Fruit fly (Drosophila melanogaster) whole organism, wandering third instar larva: Measurements from ENCODE around the gene Mtr4.

Source experiments
- Abd-B ChIP-seq: fragments of >200 bp; optimal IDR thresholded peaks from 2 replicates; lab custom pipeline; 2017; ENCODE audit warnings: missing biosample characterization, missing genetic modification characterization
- CG32264 ChIP-seq: fragments of 200-800 bp; sonication (Bioruptor generic); optimal IDR thresholded peaks from 2 replicates; lab custom pipeline; 2016; ENCODE audit warnings: missing biosample characterization, missing genetic modification characterization
- CG9705 ChIP-seq: fragments of 200-800 bp; sonication (Bioruptor generic); optimal IDR thresholded peaks from 2 replicates; lab custom pipeline; 2018; ENCODE audit warnings: missing biosample characterization, mild to moderate bottlenecking, missing genetic modification characterization
- CrebA ChIP-seq: fragments of 200-800 bp; sonication (Bioruptor generic); optimal IDR thresholded peaks from 2 replicates; lab custom pipeline; 2016; ENCODE audit warnings: missing biosample characterization, mild to moderate bottlenecking, missing genetic modification characterization, borderline replicate concordance
- Dfd ChIP-seq: fragments of >200 bp; optimal IDR thresholded peaks from 2 replicates; lab custom pipeline; 2017; ENCODE audit warnings: missing biosample characterization, missing genetic modification characterization
- Dif ChIP-seq: fragments of 200-275, 200-300 bp; sonication (Bioruptor generic); optimal IDR thresholded peaks from 2 replicates; lab custom pipeline; 2018; ENCODE audit warnings: missing biosample characterization, missing genetic modification characterization; ENCODE audit not compliant: partially characterized antibody
- GATAd ChIP-seq: sonication (Bioruptor generic); optimal IDR thresholded peaks from 2 replicates; lab custom pipeline; 2016; ENCODE audit warnings: missing biosample characterization, missing genetic modification characterization
- HLH106 ChIP-seq: fragments of 200-800 bp; optimal IDR thresholded peaks from 3 replicates; lab custom pipeline; 2019; ENCODE audit warnings: missing biosample characterization, mild to moderate bottlenecking, missing genetic modification characterization, moderate library complexity
- Hnf4 ChIP-seq: fragments of 200-800 bp; sonication (Bioruptor generic); optimal IDR thresholded peaks from 2 replicates; lab custom pipeline; 2016; ENCODE audit warnings: missing biosample characterization, mild to moderate bottlenecking, missing genetic modification characterization
- Hr78 ChIP-seq: fragments of >200 bp; optimal IDR thresholded peaks from 2 replicates; lab custom pipeline; 2017; ENCODE audit warnings: missing biosample characterization, missing genetic modification characterization
- Hr83 ChIP-seq: fragments of 200-300 bp; sonication (Bioruptor generic); optimal IDR thresholded peaks from 2 replicates; lab custom pipeline; 2016; ENCODE audit warnings: missing biosample characterization, mild to moderate bottlenecking, missing genetic modification characterization, moderate library complexity; ENCODE audit not compliant: poor library complexity, severe bottlenecking
- Jra ChIP-seq: sonication (Bioruptor generic); optimal IDR thresholded peaks from 2 replicates; lab custom pipeline; 2016; ENCODE audit warnings: missing biosample characterization, missing genetic modification characterization
- Mio ChIP-seq: sonication (Bioruptor generic); optimal IDR thresholded peaks from 2 replicates; lab custom pipeline; 2016; ENCODE audit warnings: missing biosample characterization, missing genetic modification characterization
- Myc ChIP-seq: fragments of >200 bp; optimal IDR thresholded peaks from 2 replicates; lab custom pipeline; 2017
- N ChIP-seq: fragments of >200 bp; optimal IDR thresholded peaks from 2 replicates; lab custom pipeline; 2018; ENCODE audit warnings: missing biosample characterization, missing external identifiers, missing genetic modification characterization
- OdsH ChIP-seq: fragments of 200-800 bp; sonication (Bioruptor generic); optimal IDR thresholded peaks from 2 replicates; lab custom pipeline; 2016; ENCODE audit warnings: missing biosample characterization, mild to moderate bottlenecking, missing genetic modification characterization
- Rel ChIP-seq, 2 experiments: fragments of 200-800 bp; sonication (Bioruptor generic) in 1 of 2; optimal IDR thresholded peaks; 2 replicates in 1 of 2; 3 replicates in 1 of 2; lab custom pipeline; 2016 to 2019; ENCODE audit warnings: mild to moderate bottlenecking in 2 of 2, missing biosample characterization in 2 of 2, missing genetic modification characterization in 2 of 2, moderate library complexity in 1 of 2
- Sp1 ChIP-seq: fragments of 200-800 bp; sonication (Bioruptor generic); optimal IDR thresholded peaks from 3 replicates; lab custom pipeline; 2019; ENCODE audit warnings: missing biosample characterization, mild to moderate bottlenecking, missing genetic modification characterization, moderate library complexity
- brk ChIP-seq: fragments of 200-800 bp; sonication (Bioruptor generic); optimal IDR thresholded peaks from 2 replicates; lab custom pipeline; 2016; ENCODE audit warnings: missing biosample characterization, mild to moderate bottlenecking, missing genetic modification characterization
- dl ChIP-seq, 2 experiments: fragments of 175-275, 200-275 bp in 1 of 2; fragments of 200-275 bp in 1 of 2; sonication (Bioruptor generic); optimal IDR thresholded peaks; lab custom pipeline; 2018; ENCODE audit warnings: mild to moderate bottlenecking in 2 of 2, missing biosample characterization in 2 of 2, missing genetic modification characterization in 2 of 2, moderate library complexity in 2 of 2; ENCODE audit not compliant: partially characterized antibody in 2 of 2, insufficient read depth in 1 of 2
- dsf ChIP-seq: sonication (Bioruptor generic); optimal IDR thresholded peaks from 2 replicates; lab custom pipeline; 2016; ENCODE audit warnings: missing biosample characterization, missing genetic modification characterization, borderline replicate concordance
- ey ChIP-seq: fragments of 200-800 bp; sonication (Bioruptor generic); optimal IDR thresholded peaks from 2 replicates; lab custom pipeline; 2016; ENCODE audit warnings: missing biosample characterization, missing genetic modification characterization
- foxo ChIP-seq, 2 experiments: fragments of 200-800 bp; sonication (Bioruptor generic); optimal IDR thresholded peaks; 2 replicates in 1 of 2; 3 replicates in 1 of 2; lab custom pipeline; 2016 to 2017; ENCODE audit warnings: missing biosample characterization in 2 of 2, missing genetic modification characterization in 2 of 2
- fru ChIP-seq: fragments of 200-800 bp; sonication (Bioruptor generic); optimal IDR thresholded peaks from 3 replicates; lab custom pipeline; 2016; ENCODE audit warnings: missing biosample characterization, mild to moderate bottlenecking, missing genetic modification characterization
- h ChIP-seq: fragments of 200-800 bp; sonication (Bioruptor generic); optimal IDR thresholded peaks from 3 replicates; lab custom pipeline; 2016; ENCODE audit warnings: missing biosample characterization, mild to moderate bottlenecking, missing genetic modification characterization
- jim ChIP-seq: fragments of 175-275, 200-325 bp; sonication (Bioruptor generic); optimal IDR thresholded peaks from 2 replicates; lab custom pipeline; 2016; ENCODE audit warnings: missing biosample characterization, mild to moderate bottlenecking, missing genetic modification characterization
- pan ChIP-seq: fragments of >200 bp; optimal IDR thresholded peaks from 2 replicates; lab custom pipeline; 2017
- psq ChIP-seq: fragments of 200-800 bp; sonication (Bioruptor generic); optimal IDR thresholded peaks from 3 replicates; lab custom pipeline; 2017; ENCODE audit warnings: missing biosample characterization, mild to moderate bottlenecking, missing genetic modification characterization, moderate library complexity
- sage ChIP-seq: fragments of 200-800 bp; sonication (Bioruptor generic); optimal IDR thresholded peaks from 2 replicates; lab custom pipeline; 2016; ENCODE audit warnings: missing biosample characterization, mild to moderate bottlenecking, missing genetic modification characterization
- tai ChIP-seq: sonication (Bioruptor generic); optimal IDR thresholded peaks from 2 replicates; lab custom pipeline; 2016; ENCODE audit warnings: missing biosample characterization, missing genetic modification characterization
- usp ChIP-seq: fragments of >200 bp; optimal IDR thresholded peaks from 2 replicates; lab custom pipeline; 2017; ENCODE audit warnings: missing biosample characterization, missing genetic modification characterization

Mtr4 gene

DNA sequence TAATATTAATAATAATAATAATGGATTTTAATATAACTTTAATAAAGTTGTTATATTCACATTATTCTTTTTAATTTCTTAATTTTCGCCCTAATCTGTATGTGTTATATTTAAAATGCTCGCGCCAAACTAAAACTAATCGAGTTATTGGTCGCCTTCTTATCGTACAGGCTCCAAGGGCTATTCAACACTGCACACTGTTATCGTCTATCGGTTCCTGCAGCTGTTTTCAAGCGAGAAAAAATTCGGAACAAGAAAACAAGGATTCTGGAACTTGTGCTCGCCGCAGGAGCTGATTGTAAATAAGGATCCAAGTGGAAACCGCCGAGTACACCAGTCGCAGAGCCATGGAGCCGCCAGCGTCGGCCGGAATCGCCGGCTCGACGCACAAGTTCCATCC lies 12.0 kb downstream of the Mtr4 start, which contains the start of gene CG3793:
Gene CG3793, plus strand, starts transcription at position 192 of the 400 bp plus-strand sequence.
- TF ChIP-seq GATAd = no peak
- TF ChIP-seq, all 38 proteins: peak for 0

DNA sequence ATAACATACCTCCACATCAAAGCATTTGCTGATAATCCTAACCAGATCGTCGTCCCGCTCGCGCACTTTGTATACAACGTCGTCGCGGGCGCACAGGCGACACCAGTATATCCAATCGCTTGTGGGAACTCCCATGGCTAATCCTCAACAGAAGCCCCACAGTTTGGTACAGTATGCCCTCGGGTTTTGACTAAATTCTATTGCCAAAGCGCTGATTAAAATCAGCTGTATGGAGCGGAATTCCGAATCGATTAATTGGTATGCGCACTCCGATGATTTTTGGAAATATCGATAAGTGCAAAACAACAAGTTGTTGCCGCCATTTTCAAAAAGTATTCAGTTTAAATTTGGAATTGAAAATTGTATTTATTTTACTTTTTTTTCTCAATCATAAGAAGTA lies 16.0 kb downstream of the Mtr4 start, which contains the start of gene wek:
Gene wek, minus strand, starts transcription at position 253 of the 400 bp plus-strand sequence.
- TF ChIP-seq Hr78 (GFP tag; lab: Kevin White, UChicago) (no peak), tai (GFP tag; lab: Kevin White, UChicago) (no peak), OdsH (no peak), CG9705 (GFP tag; lab: Kevin White, UChicago) (no peak), foxo (GFP tag; optimal IDR thresholded peaks at IDR 0.05; lab: Kevin White, UChicago) (no peak), Dfd (GFP tag; lab: Kevin White, UChicago) (no peak), sage (GFP tag; lab: Kevin White, UChicago) (no peak), dl (GFP tag; optimal IDR thresholded peaks at IDR 0.05; lab: Kevin White, UChicago; ENCODE audit: insufficient read depth in 1 of 2, partially characterized antibody in 2 of 2) (no peak), dsf (GFP tag; lab: Kevin White, UChicago) (no peak), Sp1 (no peak), Jra (GFP tag; lab: Kevin White, UChicago) (no peak)

DNA sequence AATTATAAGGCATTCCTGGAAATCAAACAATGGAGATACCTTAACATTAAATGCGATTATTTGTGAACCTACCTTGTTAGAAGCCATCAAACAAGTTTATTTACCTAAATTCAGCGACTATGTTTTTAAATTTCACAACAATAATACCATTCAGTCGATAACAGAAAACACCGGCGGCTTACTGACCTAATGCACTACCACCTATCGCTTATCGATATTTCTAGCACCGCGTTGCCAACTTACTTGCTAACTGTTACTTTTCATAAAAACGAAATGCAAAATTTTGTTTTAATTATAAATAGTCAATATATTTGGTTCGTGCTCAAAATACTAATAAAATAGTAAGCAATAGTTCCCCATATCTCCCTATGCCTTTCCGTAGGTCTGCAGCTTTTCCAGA lies 18.9 kb downstream of the Mtr4 start, which contains the start of gene Ku80:
Gene Ku80, minus strand, starts transcription at position 182 of the 400 bp plus-strand sequence.
- no peak for TF ChIP-seq h (GFP tag; lab: Kevin White, UChicago)
- TF ChIP-seq Abd-B (GFP tag; lab: Kevin White, UChicago) = no peak
- TF ChIP-seq Hr83 (GFP tag; lab: Kevin White, UChicago) = no peak
- TF ChIP-seq tai (GFP tag; lab: Kevin White, UChicago) = no peak
- no peak for TF ChIP-seq jim
- no peak for TF ChIP-seq GATAd
- no peak for TF ChIP-seq N (GFP tag; lab: Kevin White, UChicago)
- TF ChIP-seq CrebA (GFP tag; lab: Kevin White, UChicago) = no peak
- TF ChIP-seq CG32264 (GFP tag; lab: Kevin White, UChicago) = no peak
- no peak for TF ChIP-seq pan (lab: Kevin White, UChicago)
- TF ChIP-seq ey = no peak
- no peak for TF ChIP-seq Hnf4
- no peak for TF ChIP-seq dsf (GFP tag; lab: Kevin White, UChicago)
- TF ChIP-seq Myc (lab: Kevin White, UChicago) = no peak
- no peak for TF ChIP-seq OdsH
- TF ChIP-seq Jra (GFP tag; lab: Kevin White, UChicago) = no peak
- no peak for TF ChIP-seq brk (GFP tag; lab: Kevin White, UChicago)
- TF ChIP-seq sage (GFP tag; lab: Kevin White, UChicago) = no peak

DNA sequence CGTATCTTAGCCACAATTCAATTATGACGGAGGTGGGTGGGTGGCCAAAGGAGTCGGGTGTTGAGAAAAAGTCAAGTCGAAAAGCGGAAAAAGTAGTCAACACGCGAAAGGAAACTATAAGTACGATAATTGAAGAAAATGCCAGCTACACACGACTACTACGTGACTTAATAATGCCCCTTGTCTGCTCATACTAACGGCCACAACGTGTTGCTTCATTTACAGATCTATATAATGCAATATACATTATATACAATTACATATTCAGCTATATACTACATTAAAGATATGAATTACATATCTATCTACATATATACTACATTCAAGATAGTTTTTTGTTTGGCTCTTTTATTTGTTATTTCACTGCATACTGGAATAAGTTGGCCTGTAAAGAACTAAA lies 20.9 kb downstream of the Mtr4 start, which contains the start of gene CG31826:
Gene CG31826, minus strand, starts transcription at position 101 of the 400 bp plus-strand sequence.
- TF ChIP-seq HLH106 (tag; lab: Kevin White, UChicago) (no peak), dl (GFP tag; optimal IDR thresholded peaks at IDR 0.05; lab: Kevin White, UChicago; ENCODE audit: insufficient read depth in 1 of 2, partially characterized antibody in 2 of 2) (no peak)

DNA sequence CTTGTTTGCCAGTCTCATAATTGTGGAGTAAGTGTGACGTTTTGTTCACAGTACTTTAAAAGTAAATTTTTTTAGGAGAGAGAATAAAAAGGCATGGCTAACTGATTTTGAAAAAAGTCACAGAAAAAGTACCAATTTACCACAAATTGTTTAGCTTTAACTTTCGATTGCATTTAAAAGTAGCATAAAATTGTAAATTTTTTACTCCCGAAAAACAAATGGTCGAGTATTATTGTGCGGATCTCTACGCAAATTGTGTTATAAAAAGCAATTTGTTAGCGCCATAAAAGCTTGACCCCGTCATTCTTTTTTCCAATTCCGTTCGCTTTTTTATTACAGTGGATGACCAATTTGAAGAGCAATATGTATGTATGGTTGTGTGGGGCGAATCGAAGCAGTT lies 24.7 kb downstream of the Mtr4 start, which contains the start of gene CG43760:
Gene CG43760, minus strand, starts transcription at position 101 of the 400 bp plus-strand sequence.
- no peak for TF ChIP-seq Hnf4
- TF ChIP-seq dl (GFP tag; optimal IDR thresholded peaks at IDR 0.05; lab: Kevin White, UChicago; ENCODE audit: insufficient read depth in 1 of 2, partially characterized antibody in 2 of 2) = no peak
- TF ChIP-seq N (GFP tag; lab: Kevin White, UChicago) = no peak
- no peak for TF ChIP-seq Mio
- no peak for TF ChIP-seq CG32264 (GFP tag; lab: Kevin White, UChicago)
- no peak for TF ChIP-seq fru (GFP tag; lab: Kevin White, UChicago)
- no peak for TF ChIP-seq Dif
- TF ChIP-seq Sp1 = no peak
- no peak for TF ChIP-seq Myc (lab: Kevin White, UChicago)
- TF ChIP-seq Abd-B (GFP tag; lab: Kevin White, UChicago) = no peak
- TF ChIP-seq Rel (GFP tag; optimal IDR thresholded peaks at IDR 0.05; lab: Kevin White, UChicago) = no peak
- no peak for TF ChIP-seq Rel (tag; optimal IDR thresholded peaks at IDR 0.05; lab: Kevin White, UChicago)
- TF ChIP-seq psq (GFP tag; lab: Kevin White, UChicago) = no peak
- no peak for TF ChIP-seq usp
